Worm (Caenorhabditis elegans) whole organism, midembryonic: Measurements from ENCODE around the gene F53B1.9.

Experiments
- cog-1 ChIP-seq: sonication (generic microtip); optimal IDR thresholded peaks from 2 replicates; lab custom pipeline; 2016; ENCODE audit warnings: missing genetic modification characterization, missing compliant biosample characterization
- flt-1 ChIP-seq: fragments of 200-800 bp; sonication (Bioruptor generic); IDR thresholded peaks from 2 replicates; pipeline ENCODE4 v1.3.6; 2022; ENCODE audit warnings: missing genetic modification characterization, missing compliant biosample characterization
- tab-1 ChIP-seq: fragments of 200-800 bp; sonication (Bioruptor generic); IDR thresholded peaks from 2 replicates; pipeline ENCODE4 v1.3.6; 2022; ENCODE audit warnings: missing genetic modification characterization, missing compliant biosample characterization
- ztf-23 ChIP-seq: fragments of 200-800 bp; sonication (Bioruptor generic); IDR thresholded peaks from 2 replicates; pipeline ENCODE4 v1.3.6; 2022; ENCODE audit warnings: missing genetic modification reagents, missing genetic modification characterization, missing compliant biosample characterization
- ztf-29 ChIP-seq: fragments of 200-800 bp; sonication (Bioruptor generic); IDR thresholded peaks from 2 replicates; pipeline ENCODE4 v1.3.6; 2022; ENCODE audit warnings: missing genetic modification reagents, missing genetic modification characterization, missing compliant biosample characterization

ce11 chrX:2084019-2084418 lies 47.6 kb downstream of the F53B1.9 start, which contains the start of gene F49H12.3:
- TF ChIP-seq cog-1 (tag; lab: Kevin White, UChicago) (no peak), ztf-23 (GFP tag; lab: Robert Waterston, UW) (no peak), flt-1 (GFP tag; lab: Robert Waterston, UW) (no peak), tab-1 (no peak), ztf-29 (no peak)
